Fruit fly (Drosophila melanogaster) S2 (cell line): ENCODE data around the gene CG6356.

Source experiments
- CG8478 ChIP-seq: fragments of >200 bp; optimal IDR thresholded peaks from 2 replicates; lab custom pipeline; 2018
- CTCF ChIP-seq, 2 experiments: fragments of >200 bp; optimal IDR thresholded peaks; 2 replicates each; lab custom pipeline; 2018

The CG6356 gene

dm6 chr3R:24267580-24268202, 16.1 kb upstream of the CG6356 start:
- TF ChIP-seq CG8478 (no peak), CTCF (optimal IDR thresholded peaks at IDR 0.05; lab: Kevin White, UChicago) (no peak)

dm6 chr3R:24268293-24268692, 15.5 kb upstream of the CG6356 start:
- TF ChIP-seq CG8478 (no peak), CTCF (optimal IDR thresholded peaks at IDR 0.05; lab: Kevin White, UChicago) (no peak)

- TF ChIP-seq CTCF (optimal IDR thresholded peaks at IDR 0.05; lab: Kevin White, UChicago) (no peak), CG8478 (no peak)
Measured at dm6 chr3R:24270034-24270433, 13.7 kb upstream of the CG6356 start.

dm6 chr3R:24270578-24270977, 13.2 kb upstream of the CG6356 start:
- TF ChIP-seq CG8478 (no peak), CTCF (optimal IDR thresholded peaks at IDR 0.05; lab: Kevin White, UChicago) (no peak)

dm6 chr3R:24271071-24271470, 12.7 kb upstream of the CG6356 start, which contains the start of gene jar:
Gene jar (minus strand): TSS chr3R:24271233.
- TF ChIP-seq CTCF (optimal IDR thresholded peaks at IDR 0.05; lab: Kevin White, UChicago) (peak; percentile 53 to 56), CG8478 (no peak)

dm6 chr3R:24272232-24272631, 11.5 kb upstream of the CG6356 start:
- TF ChIP-seq CTCF (optimal IDR thresholded peaks at IDR 0.05; lab: Kevin White, UChicago): no peak
- no peak for TF ChIP-seq CG8478

dm6 chr3R:24272775-24273290, 10.9 kb upstream of the CG6356 start, which contains the start of gene Orct2:
Gene Orct2 (plus strand): TSS chr3R:24273029.
- TF ChIP-seq CG8478 (no peak), CTCF (optimal IDR thresholded peaks at IDR 0.05; lab: Kevin White, UChicago) (no peak)

- TF ChIP-seq CTCF (optimal IDR thresholded peaks at IDR 0.05; lab: Kevin White, UChicago) (no peak), CG8478 (no peak)
Measured at dm6 chr3R:24274212-24274611, 9.5 kb upstream of the CG6356 start.

- TF ChIP-seq CTCF (optimal IDR thresholded peaks at IDR 0.05; lab: Kevin White, UChicago) (no peak), CG8478 (no peak)
Measured at dm6 chr3R:24275463-24275862, 8.3 kb upstream of the CG6356 start.

- TF ChIP-seq CTCF (optimal IDR thresholded peaks at IDR 0.05; lab: Kevin White, UChicago) (no peak), CG8478 (no peak)
Measured at dm6 chr3R:24276104-24277008, 7.4 kb upstream of the CG6356 start, which contains the start of gene Orct. Gene Orct (plus strand): TSS chr3R:24276260.

- no peak for TF ChIP-seq CTCF (optimal IDR thresholded peaks at IDR 0.05; lab: Kevin White, UChicago)
- no peak for TF ChIP-seq CG8478
Measured at dm6 chr3R:24278738-24279137, 5.0 kb upstream of the CG6356 start.

dm6 chr3R:24279291-24279690, 4.5 kb upstream of the CG6356 start, which contains the start of gene shps:
Gene shps (plus strand): TSS chr3R:24279572.
- no peak for TF ChIP-seq CG8478
- TF ChIP-seq CTCF (optimal IDR thresholded peaks at IDR 0.05; lab: Kevin White, UChicago): peak; percentile 47 to 63

dm6 chr3R:24282567-24283324, 1.0 kb upstream of the CG6356 start:
- TF ChIP-seq CTCF (optimal IDR thresholded peaks at IDR 0.05; lab: Kevin White, UChicago) (no peak), CG8478 (no peak)

dm6 chr3R:24284164-24284563, 409 bp downstream of the CG6356 start:
- TF ChIP-seq CG8478: no peak
- TF ChIP-seq CTCF (optimal IDR thresholded peaks at IDR 0.05; lab: Kevin White, UChicago): no peak

- no peak for TF ChIP-seq CTCF (optimal IDR thresholded peaks at IDR 0.05; lab: Kevin White, UChicago)
- TF ChIP-seq CG8478: no peak
Measured at dm6 chr3R:24285423-24285822, 1.7 kb downstream of the CG6356 start.
